Fruit fly (Drosophila melanogaster) whole organism, wandering third instar larva: ENCODE results near the gene CG12702.
A peak's percentile ranks its signal among the peaks of the same experiment; 100 is the strongest.

Experiments
- Abd-B ChIP-seq: fragments of >200 bp; optimal IDR thresholded peaks from 2 replicates; lab custom pipeline; 2017; ENCODE audit warnings: missing biosample characterization, missing genetic modification characterization
- CG32264 ChIP-seq: fragments of 200-800 bp; sonication (Bioruptor generic); optimal IDR thresholded peaks from 2 replicates; lab custom pipeline; 2016; ENCODE audit warnings: missing biosample characterization, missing genetic modification characterization
- CG9705 ChIP-seq: fragments of 200-800 bp; sonication (Bioruptor generic); optimal IDR thresholded peaks from 2 replicates; lab custom pipeline; 2018; ENCODE audit warnings: missing biosample characterization, mild to moderate bottlenecking, missing genetic modification characterization
- CrebA ChIP-seq: fragments of 200-800 bp; sonication (Bioruptor generic); optimal IDR thresholded peaks from 2 replicates; lab custom pipeline; 2016; ENCODE audit warnings: missing biosample characterization, mild to moderate bottlenecking, missing genetic modification characterization, borderline replicate concordance
- Dfd ChIP-seq: fragments of >200 bp; optimal IDR thresholded peaks from 2 replicates; lab custom pipeline; 2017; ENCODE audit warnings: missing biosample characterization, missing genetic modification characterization
- GATAd ChIP-seq: sonication (Bioruptor generic); optimal IDR thresholded peaks from 2 replicates; lab custom pipeline; 2016; ENCODE audit warnings: missing biosample characterization, missing genetic modification characterization
- HLH106 ChIP-seq: fragments of 200-800 bp; optimal IDR thresholded peaks from 3 replicates; lab custom pipeline; 2019; ENCODE audit warnings: missing biosample characterization, mild to moderate bottlenecking, missing genetic modification characterization, moderate library complexity
- Hnf4 ChIP-seq: fragments of 200-800 bp; sonication (Bioruptor generic); optimal IDR thresholded peaks from 2 replicates; lab custom pipeline; 2016; ENCODE audit warnings: missing biosample characterization, mild to moderate bottlenecking, missing genetic modification characterization
- Hr78 ChIP-seq: fragments of >200 bp; optimal IDR thresholded peaks from 2 replicates; lab custom pipeline; 2017; ENCODE audit warnings: missing biosample characterization, missing genetic modification characterization
- Hr83 ChIP-seq: fragments of 200-300 bp; sonication (Bioruptor generic); optimal IDR thresholded peaks from 2 replicates; lab custom pipeline; 2016; ENCODE audit warnings: missing biosample characterization, mild to moderate bottlenecking, missing genetic modification characterization, moderate library complexity; ENCODE audit not compliant: poor library complexity, severe bottlenecking
- Jra ChIP-seq: sonication (Bioruptor generic); optimal IDR thresholded peaks from 2 replicates; lab custom pipeline; 2016; ENCODE audit warnings: missing biosample characterization, missing genetic modification characterization
- Myc ChIP-seq: fragments of >200 bp; optimal IDR thresholded peaks from 2 replicates; lab custom pipeline; 2017
- N ChIP-seq: fragments of >200 bp; optimal IDR thresholded peaks from 2 replicates; lab custom pipeline; 2018; ENCODE audit warnings: missing biosample characterization, missing external identifiers, missing genetic modification characterization
- Sp1 ChIP-seq: fragments of 200-800 bp; sonication (Bioruptor generic); optimal IDR thresholded peaks from 3 replicates; lab custom pipeline; 2019; ENCODE audit warnings: missing biosample characterization, mild to moderate bottlenecking, missing genetic modification characterization, moderate library complexity
- Vsx2 ChIP-seq: fragments of 200-300, 225-300 bp; sonication (Bioruptor generic); optimal IDR thresholded peaks from 2 replicates; lab custom pipeline; 2018; ENCODE audit warnings: missing biosample characterization, missing genetic modification characterization; ENCODE audit not compliant: partially characterized antibody
- br ChIP-seq: fragments of 200-800 bp; sonication (Bioruptor generic); optimal IDR thresholded peaks from 2 replicates; lab custom pipeline; 2016; ENCODE audit warnings: missing biosample characterization, missing genetic modification characterization
- brk ChIP-seq: fragments of 200-800 bp; sonication (Bioruptor generic); optimal IDR thresholded peaks from 2 replicates; lab custom pipeline; 2016; ENCODE audit warnings: missing biosample characterization, mild to moderate bottlenecking, missing genetic modification characterization
- dl ChIP-seq, 2 experiments: fragments of 175-275, 200-275 bp in 1 of 2; fragments of 200-275 bp in 1 of 2; sonication (Bioruptor generic); optimal IDR thresholded peaks; lab custom pipeline; 2018; ENCODE audit warnings: mild to moderate bottlenecking in 2 of 2, missing biosample characterization in 2 of 2, missing genetic modification characterization in 2 of 2, moderate library complexity in 2 of 2; ENCODE audit not compliant: partially characterized antibody in 2 of 2, insufficient read depth in 1 of 2
- dmrt93B ChIP-seq: fragments of 200-800 bp; sonication (Bioruptor generic); optimal IDR thresholded peaks from 2 replicates; lab custom pipeline; 2018; ENCODE audit warnings: missing biosample characterization, mild to moderate bottlenecking, missing genetic modification characterization
- dsf ChIP-seq: sonication (Bioruptor generic); optimal IDR thresholded peaks from 2 replicates; lab custom pipeline; 2016; ENCODE audit warnings: missing biosample characterization, missing genetic modification characterization, borderline replicate concordance
- ey ChIP-seq: fragments of 200-800 bp; sonication (Bioruptor generic); optimal IDR thresholded peaks from 2 replicates; lab custom pipeline; 2016; ENCODE audit warnings: missing biosample characterization, missing genetic modification characterization
- foxo ChIP-seq, 2 experiments: fragments of 200-800 bp; sonication (Bioruptor generic); optimal IDR thresholded peaks; 2 replicates in 1 of 2; 3 replicates in 1 of 2; lab custom pipeline; 2016 to 2017; ENCODE audit warnings: missing biosample characterization in 2 of 2, missing genetic modification characterization in 2 of 2
- fru ChIP-seq: fragments of 200-800 bp; sonication (Bioruptor generic); optimal IDR thresholded peaks from 3 replicates; lab custom pipeline; 2016; ENCODE audit warnings: missing biosample characterization, mild to moderate bottlenecking, missing genetic modification characterization
- h ChIP-seq: fragments of 200-800 bp; sonication (Bioruptor generic); optimal IDR thresholded peaks from 3 replicates; lab custom pipeline; 2016; ENCODE audit warnings: missing biosample characterization, mild to moderate bottlenecking, missing genetic modification characterization
- jim ChIP-seq: fragments of 175-275, 200-325 bp; sonication (Bioruptor generic); optimal IDR thresholded peaks from 2 replicates; lab custom pipeline; 2016; ENCODE audit warnings: missing biosample characterization, mild to moderate bottlenecking, missing genetic modification characterization
- lola ChIP-seq: fragments of >200 bp; optimal IDR thresholded peaks from 2 replicates; lab custom pipeline; 2017; ENCODE audit warnings: missing biosample characterization, missing genetic modification characterization
- pan ChIP-seq: fragments of >200 bp; optimal IDR thresholded peaks from 2 replicates; lab custom pipeline; 2017
- psq ChIP-seq: fragments of 200-800 bp; sonication (Bioruptor generic); optimal IDR thresholded peaks from 3 replicates; lab custom pipeline; 2017; ENCODE audit warnings: missing biosample characterization, mild to moderate bottlenecking, missing genetic modification characterization, moderate library complexity
- rgr ChIP-seq: fragments of 200-800 bp; sonication (Bioruptor generic); optimal IDR thresholded peaks from 3 replicates; lab custom pipeline; 2016; ENCODE audit warnings: missing biosample characterization, mild to moderate bottlenecking, missing genetic modification characterization
- sage ChIP-seq: fragments of 200-800 bp; sonication (Bioruptor generic); optimal IDR thresholded peaks from 2 replicates; lab custom pipeline; 2016; ENCODE audit warnings: missing biosample characterization, mild to moderate bottlenecking, missing genetic modification characterization
- sv ChIP-seq: fragments of 200-800 bp; sonication (Bioruptor generic); optimal IDR thresholded peaks from 3 replicates; lab custom pipeline; 2016; ENCODE audit warnings: missing biosample characterization, missing genetic modification characterization
- tai ChIP-seq: sonication (Bioruptor generic); optimal IDR thresholded peaks from 2 replicates; lab custom pipeline; 2016; ENCODE audit warnings: missing biosample characterization, missing genetic modification characterization
- usp ChIP-seq: fragments of >200 bp; optimal IDR thresholded peaks from 2 replicates; lab custom pipeline; 2017; ENCODE audit warnings: missing biosample characterization, missing genetic modification characterization
- woc ChIP-seq: sonication (Bioruptor generic); optimal IDR thresholded peaks from 2 replicates; lab custom pipeline; 2016; ENCODE audit warnings: missing biosample characterization, mild to moderate bottlenecking, missing genetic modification characterization

CG12702 gene

dm6 chrX:19792572-19792971 lies 27.9 kb upstream of the CG12702 start:
- TF ChIP-seq Hnf4 (GFP tag; lab: Kevin White, UChicago) = no peak
- no peak for TF ChIP-seq sv (GFP tag; lab: Kevin White, UChicago)
- no peak for TF ChIP-seq N
- TF ChIP-seq ey (GFP tag; lab: Kevin White, UChicago) = no peak
- no peak for TF ChIP-seq br (GFP tag; lab: Kevin White, UChicago)
- no peak for TF ChIP-seq foxo (GFP tag; optimal IDR thresholded peaks at IDR 0.05; lab: Kevin White, UChicago)
- no peak for TF ChIP-seq jim (GFP tag; lab: Kevin White, UChicago)

- TF ChIP-seq Dfd (GFP tag; lab: Kevin White, UChicago) (peak; percentile 53), dsf (GFP tag; lab: Kevin White, UChicago) (no peak), CrebA (no peak), Myc (lab: Kevin White, UChicago) (no peak)
These were observed 27.2 kb upstream of the CG12702 start for dm6 chrX:19791832-19792231.

dm6 chrX:19788621-19788944 lies 23.9 kb upstream of the CG12702 start:
- TF ChIP-seq psq (GFP tag; lab: Kevin White, UChicago) (peak; percentile 9), br (GFP tag; lab: Kevin White, UChicago) (no peak)

dm6 chrX:19787921-19788620 lies 23.4 kb upstream of the CG12702 start:
- no peak for TF ChIP-seq dl (GFP tag; optimal IDR thresholded peaks at IDR 0.05; lab: Kevin White, UChicago; ENCODE audit: insufficient read depth in 1 of 2, partially characterized antibody in 2 of 2)
- TF ChIP-seq jim (GFP tag; lab: Kevin White, UChicago) = no peak
- peak; percentile 67 for TF ChIP-seq psq (GFP tag; lab: Kevin White, UChicago)

- TF ChIP-seq Hr83 (GFP tag; lab: Kevin White, UChicago) (no peak), dsf (GFP tag; lab: Kevin White, UChicago) (no peak), CG9705 (no peak), sage (GFP tag; lab: Kevin White, UChicago) (no peak), Sp1 (GFP tag; lab: Kevin White, UChicago) (no peak), rgr (no peak), foxo (GFP tag; optimal IDR thresholded peaks at IDR 0.05; lab: Kevin White, UChicago) (no peak), usp (GFP tag; lab: Kevin White, UChicago) (no peak), Hr78 (no peak), Jra (no peak), tai (GFP tag; lab: Kevin White, UChicago) (no peak), pan (lab: Kevin White, UChicago) (no peak), fru (GFP tag; lab: Kevin White, UChicago) (no peak), lola (no peak), GATAd (no peak), psq (GFP tag; lab: Kevin White, UChicago) (no peak), N (no peak)
These were observed 22.1 kb upstream of the CG12702 start for dm6 chrX:19786823-19787222.

dm6 chrX:19785403-19785802 lies 20.7 kb upstream of the CG12702 start:
- TF ChIP-seq lola (no peak), psq (GFP tag; lab: Kevin White, UChicago) (peak; percentile 62)

- TF ChIP-seq Vsx2 (GFP tag; lab: Kevin White, UChicago) = no peak
- no peak for TF ChIP-seq Hr83 (GFP tag; lab: Kevin White, UChicago)
- no peak for TF ChIP-seq lola
- TF ChIP-seq sv (GFP tag; lab: Kevin White, UChicago) = no peak
- no peak for TF ChIP-seq dsf (GFP tag; lab: Kevin White, UChicago)
- no peak for TF ChIP-seq pan (lab: Kevin White, UChicago)
- TF ChIP-seq dmrt93B (GFP tag; lab: Kevin White, UChicago) = no peak
- no peak for TF ChIP-seq tai (GFP tag; lab: Kevin White, UChicago)
- no peak for TF ChIP-seq woc
- TF ChIP-seq foxo (GFP tag; optimal IDR thresholded peaks at IDR 0.05; lab: Kevin White, UChicago) = no peak
- no peak for TF ChIP-seq N
- TF ChIP-seq brk (GFP tag; lab: Kevin White, UChicago) = no peak
- TF ChIP-seq HLH106 (tag; lab: Kevin White, UChicago) = no peak
- no peak for TF ChIP-seq CG32264
- no peak for TF ChIP-seq Jra
- TF ChIP-seq sage (GFP tag; lab: Kevin White, UChicago) = no peak
- TF ChIP-seq Abd-B (GFP tag; lab: Kevin White, UChicago) = no peak
- TF ChIP-seq h (GFP tag; lab: Kevin White, UChicago) = no peak
These were observed 20.2 kb upstream of the CG12702 start for dm6 chrX:19784875-19785274.
